Worm (Caenorhabditis elegans) whole organism, L4 larva: ENCODE results near the gene dnj-17.

ENCODE experiments used
- egl-43 ChIP-seq: fragments of 200-800 bp; sonication (Bioruptor generic); IDR thresholded peaks from 2 replicates; pipeline ENCODE4 v1.3.6; 2022; ENCODE audit warnings: missing genetic modification reagents, missing genetic modification characterization, missing compliant biosample characterization
- nhr-237 ChIP-seq: sonication (generic microtip); optimal IDR thresholded peaks from 2 replicates; lab custom pipeline; 2017; ENCODE audit warnings: missing biosample characterization, missing genetic modification characterization

The dnj-17 gene

DNA sequence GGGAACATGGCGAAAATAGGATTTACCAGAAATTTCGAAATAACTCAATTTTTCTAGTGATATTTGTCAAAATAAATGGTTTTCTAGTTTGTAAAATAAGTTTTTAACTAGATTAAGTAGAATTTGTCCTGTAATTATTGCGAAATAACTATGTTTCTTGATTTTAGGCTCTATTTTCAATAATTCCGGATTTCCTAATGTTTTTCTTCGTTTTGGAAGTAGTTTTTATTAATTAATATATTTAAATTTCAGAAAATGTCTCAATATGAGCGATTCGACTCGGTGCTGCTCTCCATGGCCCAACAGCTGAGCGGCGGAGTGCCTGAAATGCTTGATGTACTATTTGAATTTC lies 51.9 kb downstream of the dnj-17 start, which contains the start of gene nud-1 (continued):
- TF ChIP-seq nhr-237 (tag; lab: Kevin White, UChicago) (no peak), egl-43 (no peak)
- TF ChIP-seq, all 104 proteins: peak for 0
